Worm (Caenorhabditis elegans) whole organism, young adult: ENCODE data around the gene clec-219.

ENCODE experiments used
- T07F8.4 ChIP-seq: sonication (generic microtip); optimal IDR thresholded peaks from 2 replicates; lab custom pipeline; 2016; ENCODE audit warnings: mild to moderate bottlenecking, missing genetic modification characterization, moderate library complexity, missing compliant biosample characterization
- sea-2 ChIP-seq: fragments of 200-800 bp; sonication (Bioruptor generic); IDR thresholded peaks from 2 replicates; pipeline ENCODE4 v1.3.6; 2022; ENCODE audit warnings: missing genetic modification characterization, missing compliant biosample characterization
- tbx-9 ChIP-seq: sonication (generic microtip); optimal IDR thresholded peaks from 2 replicates; lab custom pipeline; 2016; ENCODE audit warnings: borderline replicate concordance, missing genetic modification characterization, inconsistent platforms, missing compliant biosample characterization

DNA sequence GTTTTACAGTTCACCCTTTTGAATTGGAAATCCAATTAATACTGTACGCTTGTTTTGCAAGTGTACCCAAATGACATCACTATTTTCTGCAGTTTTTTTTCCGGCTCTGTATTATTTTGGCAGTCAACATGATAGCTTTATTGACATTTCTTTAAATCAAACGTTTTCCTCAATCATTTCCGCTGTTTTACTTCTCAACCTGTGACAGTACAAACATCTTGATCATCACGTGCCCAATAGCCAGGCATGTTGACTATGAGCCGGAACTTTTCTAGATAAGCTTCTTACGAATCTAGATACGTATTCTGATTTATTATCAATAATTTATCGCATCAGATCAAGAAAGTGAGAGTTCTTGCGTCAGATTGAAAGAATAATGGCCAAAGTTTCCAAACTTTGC, 48.4 kb upstream of the clec-219 start:
- TF ChIP-seq T07F8.4 (tag; lab: Kevin White, UChicago) (no peak), tbx-9 (tag; lab: Kevin White, UChicago) (no peak), sea-2 (GFP tag; lab: Robert Waterston, UW) (no peak)
